Worm (Caenorhabditis elegans) whole organism, mixed stage, embryonic: Measurements from ENCODE around the gene algn-12.

ENCODE experiments used
- M03D4.4 ChIP-seq: sonication (generic microtip); optimal IDR thresholded peaks from 2 replicates; lab custom pipeline; 2017; ENCODE audit warnings: mild to moderate bottlenecking, missing genetic modification characterization, missing compliant biosample characterization
- bed-3 ChIP-seq: fragments of 200-800 bp; sonication (Bioruptor generic); optimal IDR thresholded peaks from 3 replicates; lab custom pipeline; 2018; ENCODE audit warnings: mild to moderate bottlenecking, missing genetic modification characterization, moderate library complexity, missing compliant biosample characterization
- blmp-1 ChIP-seq: fragments of 150-350 bp; optimal IDR thresholded peaks from 2 replicates; lab custom pipeline; 2014; ENCODE audit warnings: missing biosample characterization, missing genetic modification characterization
- ceh-43 ChIP-seq: fragments of 200-800 bp; sonication (Bioruptor generic); optimal IDR thresholded peaks from 2 replicates; lab custom pipeline; 2018; ENCODE audit warnings: mild to moderate bottlenecking, missing genetic modification characterization, moderate library complexity, missing compliant biosample characterization
- ceh-83 ChIP-seq: fragments of 200-800 bp; sonication (Bioruptor generic); optimal IDR thresholded peaks from 2 replicates; lab custom pipeline; 2018; ENCODE audit warnings: mild to moderate bottlenecking, missing genetic modification characterization, missing compliant biosample characterization
- ces-1 ChIP-seq: fragments of 150-350 bp; optimal IDR thresholded peaks from 2 replicates; lab custom pipeline; 2014; ENCODE audit warnings: missing biosample characterization, missing genetic modification reagents, missing genetic modification characterization
- cnd-1 ChIP-seq: fragments of 200-800 bp; sonication (Bioruptor generic); optimal IDR thresholded peaks from 2 replicates; lab custom pipeline; 2018; ENCODE audit warnings: mild to moderate bottlenecking, missing genetic modification characterization, missing compliant biosample characterization
- drap-1 ChIP-seq: fragments of 200-800 bp; sonication (Bioruptor generic); optimal IDR thresholded peaks from 3 replicates; lab custom pipeline; 2018; ENCODE audit warnings: mild to moderate bottlenecking, missing genetic modification characterization, missing compliant biosample characterization
- elt-1 ChIP-seq: sonication (generic microtip); optimal IDR thresholded peaks from 2 replicates; lab custom pipeline; 2017; ENCODE audit warnings: missing genetic modification characterization, mild to moderate bottlenecking, missing compliant biosample characterization, antibody characterized with exemption, moderate library complexity, borderline replicate concordance; ENCODE audit not compliant: insufficient read depth
- elt-3 ChIP-seq: fragments of 150-350 bp; optimal IDR thresholded peaks from 2 replicates; lab custom pipeline; 2014; ENCODE audit warnings: missing biosample characterization, missing genetic modification characterization
- flh-1 ChIP-seq: fragments of 200-800 bp; sonication (Bioruptor generic); optimal IDR thresholded peaks from 2 replicates; lab custom pipeline; 2018; ENCODE audit warnings: mild to moderate bottlenecking, missing genetic modification characterization, moderate library complexity, missing compliant biosample characterization
- ham-2 ChIP-seq: fragments of 200-800 bp; sonication (Bioruptor generic); optimal IDR thresholded peaks from 2 replicates; lab custom pipeline; 2018; ENCODE audit warnings: mild to moderate bottlenecking, missing genetic modification characterization, missing compliant biosample characterization
- hlh-1 ChIP-seq: fragments of 150-350 bp; optimal IDR thresholded peaks from 2 replicates; lab custom pipeline; 2014; ENCODE audit warnings: missing biosample characterization, missing genetic modification reagents, missing genetic modification characterization
- lin-13 ChIP-seq: fragments of 150-350 bp; optimal IDR thresholded peaks from 2 replicates; lab custom pipeline; 2014; ENCODE audit warnings: missing biosample characterization, missing genetic modification characterization
- lin-32 ChIP-seq: fragments of 200-800 bp; sonication (Bioruptor generic); optimal IDR thresholded peaks from 2 replicates; lab custom pipeline; 2018; ENCODE audit warnings: mild to moderate bottlenecking, missing genetic modification characterization, missing compliant biosample characterization
- lsy-2 ChIP-seq: fragments of 150-350 bp; optimal IDR thresholded peaks from 2 replicates; lab custom pipeline; 2014; ENCODE audit warnings: missing biosample characterization, missing genetic modification characterization
- mab-5 ChIP-seq: fragments of 150-350 bp; optimal IDR thresholded peaks from 2 replicates; lab custom pipeline; 2014; ENCODE audit warnings: missing biosample characterization, missing genetic modification characterization
- mep-1 ChIP-seq: fragments of 150-350 bp; optimal IDR thresholded peaks from 2 replicates; lab custom pipeline; 2017; ENCODE audit warnings: missing biosample characterization, missing genetic modification reagents, missing genetic modification characterization, inconsistent platforms
- mls-2 ChIP-seq: sonication (generic microtip); optimal IDR thresholded peaks from 2 replicates; lab custom pipeline; 2016; ENCODE audit warnings: mild to moderate bottlenecking, missing genetic modification characterization, moderate library complexity, missing compliant biosample characterization
- nhr-2 ChIP-seq: fragments of 150-350 bp; optimal IDR thresholded peaks from 2 replicates; lab custom pipeline; 2014; ENCODE audit warnings: missing biosample characterization, missing genetic modification characterization
- nhr-237 ChIP-seq: fragments of 150-350 bp; optimal IDR thresholded peaks from 2 replicates; lab custom pipeline; 2014; ENCODE audit warnings: missing biosample characterization, missing genetic modification characterization
- nhr-28 ChIP-seq: fragments of 150-350 bp; optimal IDR thresholded peaks from 2 replicates; lab custom pipeline; 2014; ENCODE audit warnings: missing biosample characterization, missing genetic modification characterization
- pha-4 ChIP-seq: fragments of 150-350 bp; optimal IDR thresholded peaks from 2 replicates; lab custom pipeline; 2018; ENCODE audit warnings: missing biosample characterization, missing genetic modification reagents, missing genetic modification characterization
- sem-2 ChIP-seq: fragments of 200-800 bp; sonication (Bioruptor generic); optimal IDR thresholded peaks from 2 replicates; lab custom pipeline; 2018; ENCODE audit warnings: mild to moderate bottlenecking, missing genetic modification characterization, missing compliant biosample characterization
- snpc-4 ChIP-seq: fragments of 150-350 bp; optimal IDR thresholded peaks from 2 replicates; lab custom pipeline; 2014; ENCODE audit warnings: missing biosample characterization, missing genetic modification characterization
- sptf-1 ChIP-seq: sonication (generic microtip); optimal IDR thresholded peaks from 2 replicates; lab custom pipeline; 2017; ENCODE audit warnings: mild to moderate bottlenecking, missing genetic modification characterization, moderate library complexity, missing compliant biosample characterization
- unc-120 ChIP-seq: sonication (generic microtip); optimal IDR thresholded peaks from 2 replicates; lab custom pipeline; 2017; ENCODE audit warnings: missing genetic modification characterization, missing compliant biosample characterization; ENCODE audit not compliant: poor library complexity, severe bottlenecking
- unc-39 ChIP-seq: fragments of 150-350 bp; optimal IDR thresholded peaks from 2 replicates; lab custom pipeline; 2014; ENCODE audit warnings: missing biosample characterization, missing genetic modification characterization
- unc-62 ChIP-seq: fragments of 150-350 bp; optimal IDR thresholded peaks from 2 replicates; lab custom pipeline; 2014; ENCODE audit warnings: missing biosample characterization, missing genetic modification reagents, missing genetic modification characterization
- zip-8 ChIP-seq: fragments of 150-350 bp; optimal IDR thresholded peaks from 2 replicates; lab custom pipeline; 2014; ENCODE audit warnings: missing biosample characterization, missing genetic modification characterization
- ztf-11 ChIP-seq: fragments of 150-350 bp; optimal IDR thresholded peaks from 2 replicates; lab custom pipeline; 2014; ENCODE audit warnings: missing biosample characterization, missing genetic modification characterization

algn-12 gene

DNA sequence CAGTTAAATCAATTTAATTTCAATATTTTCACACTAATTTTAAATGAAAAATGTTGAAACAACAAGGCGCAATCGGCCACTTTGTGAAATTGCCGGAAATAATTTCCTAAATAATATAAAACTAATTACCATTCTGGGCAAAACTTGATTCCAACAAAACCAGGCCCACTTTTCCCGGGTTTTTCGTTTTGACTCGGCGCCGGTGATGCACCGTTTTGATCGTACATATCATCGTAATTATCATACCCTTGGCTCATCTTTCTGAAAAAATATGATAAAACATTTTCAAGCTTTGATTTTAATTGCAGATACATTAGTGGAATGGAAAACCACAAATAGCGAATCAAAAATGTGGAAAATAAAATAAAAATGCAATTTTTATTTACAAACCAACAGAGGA lies 22.9 kb upstream of the algn-12 start, which contains the start of gene rpb-9:
TSS of gene rpb-9 (minus strand) at position 314 of the 400 bp plus-strand sequence.
- TF ChIP-seq unc-62 (GFP tag; lab: Kevin White, UChicago), result no peak
- TF ChIP-seq M03D4.4 (tag; lab: Kevin White, UChicago), result no peak
- no peak for TF ChIP-seq ceh-43 (GFP tag; lab: Kevin White, UChicago)
- no peak for TF ChIP-seq flh-1 (GFP tag; lab: Kevin White, UChicago)
- no peak for TF ChIP-seq ham-2
- no peak for TF ChIP-seq elt-3 (tag; lab: Kevin White, UChicago)

ce11 chrV:8013901-8014388 lies 21.0 kb upstream of the algn-12 start, which contains the start of gene Y97E10AR.6:
Y97E10AR.6 (minus strand) TSS chrV:8013951.
- TF ChIP-seq flh-1 (GFP tag; lab: Kevin White, UChicago) (no peak), ces-1 (GFP tag; lab: Kevin White, UChicago) (peak; percentile 47), unc-120 (tag; lab: Kevin White, UChicago) (peak; percentile 28)

DNA sequence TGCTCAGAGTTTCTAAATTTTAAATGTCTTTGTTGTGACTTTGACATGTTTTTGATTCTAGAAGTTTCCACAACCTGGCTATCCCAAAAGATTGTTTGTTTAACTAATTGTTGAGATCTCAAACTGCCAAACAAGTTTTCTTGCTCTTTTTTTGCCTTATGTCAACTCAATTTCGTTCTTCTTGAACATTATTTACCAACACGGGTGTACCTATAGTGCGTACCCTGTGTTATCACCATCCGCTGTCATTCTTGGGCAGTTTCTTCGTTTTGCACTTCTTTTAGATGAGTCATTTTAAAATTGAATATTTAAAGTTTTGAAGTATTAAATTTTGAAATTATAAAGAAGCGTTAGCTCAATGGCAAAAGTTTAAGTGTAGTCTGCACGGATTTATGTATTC lies 18.0 kb upstream of the algn-12 start, which contains the start of gene sptl-2:
TSS of gene sptl-2 (plus strand) at position 280 of the 400 bp plus-strand sequence.
- TF ChIP-seq elt-3 (tag; lab: Kevin White, UChicago), result no peak
- no peak for TF ChIP-seq unc-120 (tag; lab: Kevin White, UChicago)
- TF ChIP-seq mab-5 (tag; lab: Kevin White, UChicago), result no peak
- no peak for TF ChIP-seq flh-1 (GFP tag; lab: Kevin White, UChicago)
- TF ChIP-seq unc-39 (tag; lab: Kevin White, UChicago), result no peak
- TF ChIP-seq ceh-43 (GFP tag; lab: Kevin White, UChicago), result no peak
- TF ChIP-seq ces-1 (GFP tag; lab: Kevin White, UChicago), result no peak
- no peak for TF ChIP-seq drap-1 (GFP tag; lab: Kevin White, UChicago)
- TF ChIP-seq nhr-28 (tag; lab: Kevin White, UChicago), result no peak
- no peak for TF ChIP-seq snpc-4 (tag; lab: Kevin White, UChicago)
- TF ChIP-seq pha-4 (tag; lab: Kevin White, UChicago), result no peak
- TF ChIP-seq ham-2, result no peak
- no peak for TF ChIP-seq ceh-83 (GFP tag; lab: Kevin White, UChicago)
- no peak for TF ChIP-seq unc-62 (GFP tag; lab: Kevin White, UChicago)
- TF ChIP-seq nhr-2 (tag; lab: Kevin White, UChicago), result no peak
- TF ChIP-seq zip-8, result no peak
- TF ChIP-seq bed-3 (GFP tag; lab: Kevin White, UChicago), result no peak

DNA sequence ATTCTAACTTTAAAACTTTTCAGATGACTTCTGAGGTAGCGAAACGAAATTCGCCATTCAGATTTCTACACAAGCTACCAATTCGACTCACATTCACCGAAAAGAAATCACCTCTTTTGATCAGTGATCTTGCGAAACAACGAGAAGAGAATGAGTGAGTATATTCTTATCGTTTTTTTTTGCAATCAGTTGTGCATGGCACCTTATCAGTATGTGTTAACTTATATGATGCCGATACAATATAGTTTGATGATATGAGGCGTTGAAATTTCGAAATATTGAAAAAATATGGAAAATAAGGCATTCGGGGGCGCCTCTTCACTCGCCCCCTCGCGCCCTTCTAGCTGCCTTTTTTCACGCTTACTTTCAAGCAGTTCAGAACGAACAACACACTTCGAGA lies 17.0 kb upstream of the algn-12 start:
- TF ChIP-seq blmp-1, result no peak
- no peak for TF ChIP-seq lin-32
- no peak for TF ChIP-seq pha-4 (tag; lab: Kevin White, UChicago)
- TF ChIP-seq M03D4.4 (tag; lab: Kevin White, UChicago), result no peak
- no peak for TF ChIP-seq mls-2
- no peak for TF ChIP-seq ceh-83 (GFP tag; lab: Kevin White, UChicago)
- no peak for TF ChIP-seq ceh-43 (GFP tag; lab: Kevin White, UChicago)
- TF ChIP-seq zip-8, result no peak
- no peak for TF ChIP-seq sem-2 (GFP tag; lab: Kevin White, UChicago)
- TF ChIP-seq lin-13, result no peak

DNA sequence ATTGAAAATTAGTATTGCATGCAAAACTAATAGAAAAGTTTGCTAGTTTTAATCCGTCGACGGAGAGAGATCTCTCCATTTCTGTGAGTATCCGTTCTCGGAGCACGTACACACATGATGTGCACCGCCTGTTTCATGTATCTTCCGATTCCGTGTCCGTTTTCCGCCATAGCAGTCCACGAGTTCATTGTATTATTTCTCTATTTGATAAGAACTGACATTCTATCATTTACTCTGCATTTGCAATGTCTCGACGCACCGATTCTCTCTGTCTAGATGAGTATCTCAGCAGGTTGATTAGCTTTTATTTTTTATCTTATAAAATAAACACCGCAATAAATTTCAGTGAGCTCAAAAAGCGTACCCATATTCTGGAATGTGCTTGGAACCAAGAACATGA lies 16.0 kb upstream of the algn-12 start:
- TF ChIP-seq ztf-11 (tag; lab: Kevin White, UChicago) (no peak), ces-1 (GFP tag; lab: Kevin White, UChicago) (no peak), nhr-237 (no peak), sptf-1 (tag; lab: Kevin White, UChicago) (no peak), lsy-2 (tag; lab: Kevin White, UChicago) (no peak), mep-1 (tag; lab: Kevin White, UChicago) (no peak), nhr-28 (tag; lab: Kevin White, UChicago) (no peak), mab-5 (tag; lab: Kevin White, UChicago) (no peak), drap-1 (GFP tag; lab: Kevin White, UChicago) (no peak), unc-62 (GFP tag; lab: Kevin White, UChicago) (no peak), elt-1 (no peak), cnd-1 (no peak), hlh-1 (tag; lab: Kevin White, UChicago) (no peak), unc-39 (tag; lab: Kevin White, UChicago) (no peak), lin-32 (no peak), flh-1 (GFP tag; lab: Kevin White, UChicago) (no peak), lin-13 (no peak)
- TF ChIP-seq, all 35 proteins: peak for 0
